Fruit fly (Drosophila melanogaster): ENCODE data around the gene spri.

spri gene

DNA sequence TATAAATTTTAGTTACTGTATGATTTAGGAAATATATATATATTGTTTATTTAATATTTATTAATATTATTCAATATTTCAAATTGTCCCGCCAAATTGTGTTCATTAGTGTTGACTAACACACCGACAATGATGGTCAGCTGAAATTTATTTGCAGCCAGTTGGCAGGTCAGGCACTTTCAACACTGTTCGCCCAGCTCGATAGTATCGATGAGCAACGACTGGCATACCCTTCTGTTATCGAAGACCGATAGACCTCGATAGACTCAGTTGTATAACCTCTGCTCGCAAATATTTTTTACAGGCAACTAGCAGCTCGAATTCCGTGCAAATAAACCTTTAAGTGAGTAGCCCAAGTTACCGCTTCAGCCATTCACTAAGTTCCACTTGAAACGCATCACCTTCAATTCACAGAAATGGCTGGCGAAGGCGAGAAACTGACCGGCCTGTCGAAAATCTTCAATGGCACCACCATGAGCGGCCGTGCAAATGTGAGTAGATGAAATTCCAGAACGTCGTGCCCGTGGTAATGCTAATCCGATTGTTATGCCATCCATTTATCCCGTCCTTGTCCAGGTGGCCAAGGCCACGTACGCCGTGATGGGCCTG, 124.6 kb downstream of the spri start, which contains the start of gene Neb-cGP (continued):
- TF ChIP-seq Xbp1 (GFP tag; optimal IDR thresholded peaks at IDR 0.05) (peak; percentile 71), B-H1 (GFP tag; IDR thresholded peaks at IDR 0.05) (no peak), Vsx1 (GFP tag; optimal IDR thresholded peaks at IDR 0.05) (no peak), z (GFP tag; IDR thresholded peaks at IDR 0.05) (no peak), cg (GFP tag; optimal IDR thresholded peaks at IDR 0.05) (no peak), CG12104 (GFP tag; optimal IDR thresholded peaks at IDR 0.05) (no peak), repo (GFP tag; optimal IDR thresholded peaks at IDR 0.05) (peak; percentile 35), CG11398 (GFP tag; optimal IDR thresholded peaks at IDR 0.05) (no peak), fd96Cb (tag; optimal IDR thresholded peaks at IDR 0.05) (no peak), sob (GFP tag; IDR thresholded peaks at IDR 0.05) (peak; percentile 75), CG33557 (GFP tag; optimal IDR thresholded peaks at IDR 0.05) (peak; percentile 30), seq (GFP tag; IDR thresholded peaks at IDR 0.05) (no peak), twi (tag; optimal IDR thresholded peaks at IDR 0.05) (no peak), CG13894 (tag; optimal IDR thresholded peaks at IDR 0.05) (peak; percentile 79), CG1233 (GFP tag; optimal IDR thresholded peaks at IDR 0.05) (peak; percentile 37), emc (GFP tag; optimal IDR thresholded peaks at IDR 0.05) (peak; percentile 8), lbe (GFP tag; optimal IDR thresholded peaks at IDR 0.05) (peak; percentile 61), dmrt99B (tag; optimal IDR thresholded peaks at IDR 0.05) (peak; percentile 23), fd3F (GFP tag; optimal IDR thresholded peaks at IDR 0.05) (peak; percentile 31), zf30C (GFP tag; optimal IDR thresholded peaks at IDR 0.05) (no peak), hth (optimal IDR thresholded peaks at IDR 0.05) (no peak), CG16815 (GFP tag; optimal IDR thresholded peaks at IDR 0.05) (peak; percentile 14), sc (optimal IDR thresholded peaks at IDR 0.05) (no peak), sc (GFP tag; optimal IDR thresholded peaks at IDR 0.05) (no peak), CG18476 (GFP tag; optimal IDR thresholded peaks at IDR 0.05) (no peak), CG6854 (GFP tag; optimal IDR thresholded peaks at IDR 0.05) (no peak), hbn (GFP tag; IDR thresholded peaks at IDR 0.05; ENCODE audit: partially characterized antibody) (peak; percentile 93), inv (GFP tag; IDR thresholded peaks at IDR 0.05; ENCODE audit: partially characterized antibody) (peak; percentile 82), Ssrp (tag; optimal IDR thresholded peaks at IDR 0.05) (peak; percentile 7), CG7372 (GFP tag; IDR thresholded peaks at IDR 0.05) (no peak; the same call in 1 of the 2 replicates), CG8281 (tag; optimal IDR thresholded peaks at IDR 0.05) (no peak), Lpt (GFP tag; optimal IDR thresholded peaks at IDR 0.05) (no peak), CG11695 (GFP tag; IDR thresholded peaks at IDR 0.05) (no peak), schlank (tag; optimal IDR thresholded peaks at IDR 0.05) (peak; percentile 25), dmrt11E (tag; optimal IDR thresholded peaks at IDR 0.05) (peak; percentile 43), CG10147 (GFP tag; optimal IDR thresholded peaks at IDR 0.05) (peak; percentile 34), CG12769 (tag; optimal IDR thresholded peaks at IDR 0.05) (no peak), pb (GFP tag; optimal IDR thresholded peaks at IDR 0.05) (peak; percentile 14), ro (GFP tag; IDR thresholded peaks at IDR 0.05) (no peak), Sox100B (GFP tag; optimal IDR thresholded peaks at IDR 0.05) (no peak), hkb (optimal IDR thresholded peaks at IDR 0.05) (no peak), hkb (GFP tag; IDR thresholded peaks at IDR 0.05) (peak; percentile 52; the same call in 1 of the 2 replicates), lilli (GFP tag; optimal IDR thresholded peaks at IDR 0.05) (peak; percentile 77), sna (GFP tag; IDR thresholded peaks at IDR 0.05; ENCODE audit: partially characterized antibody) (peak; percentile 93), ap (GFP tag; IDR thresholded peaks at IDR 0.05) (no peak), Poxn (GFP tag; IDR thresholded peaks at IDR 0.05) (no peak), CG11247 (GFP tag; IDR thresholded peaks at IDR 0.05) (peak; percentile 58), HLH54F (GFP tag; optimal IDR thresholded peaks at IDR 0.05) (peak; percentile 73), ham (GFP tag; IDR thresholded peaks at IDR 0.05) (no peak), Nf-YA (GFP tag; IDR thresholded peaks at IDR 0.05) (no peak), pan (optimal IDR thresholded peaks at IDR 0.05) (no peak), pan (GFP tag; optimal IDR thresholded peaks at IDR 0.05 in 1 of 2, IDR thresholded peaks at IDR 0.05 in 1 of 2) (no peak)

Data from whole organism, embryonic.